Worm (Caenorhabditis elegans): ENCODE data around the gene spig-8.
A peak's percentile ranks its signal among the peaks of the same experiment; 100 is the strongest.

spig-8 gene

ce11 chrV:7060396-7060795 is 5.7 kb downstream of the spig-8 start, which contains the start of the genes Y57E12AL.6 and Y57E12AL.1 (continued):
- peak; percentile 22 for TF ChIP-seq xnd-1 (tag; optimal IDR thresholded peaks at IDR 0.05)
- TF ChIP-seq F22D6.2 (tag; optimal IDR thresholded peaks at IDR 0.05): no peak
- TF ChIP-seq pha-4 (tag; optimal IDR thresholded peaks at IDR 0.05): peak; percentile 38
- peak; percentile 45 for TF ChIP-seq dpl-1 (GFP tag; optimal IDR thresholded peaks at IDR 0.05)
- TF ChIP-seq ama-1 (optimal IDR thresholded peaks at IDR 0.05): no peak
- no peak for TF ChIP-seq ama-1 (GFP tag; optimal IDR thresholded peaks at IDR 0.05)

DNA sequence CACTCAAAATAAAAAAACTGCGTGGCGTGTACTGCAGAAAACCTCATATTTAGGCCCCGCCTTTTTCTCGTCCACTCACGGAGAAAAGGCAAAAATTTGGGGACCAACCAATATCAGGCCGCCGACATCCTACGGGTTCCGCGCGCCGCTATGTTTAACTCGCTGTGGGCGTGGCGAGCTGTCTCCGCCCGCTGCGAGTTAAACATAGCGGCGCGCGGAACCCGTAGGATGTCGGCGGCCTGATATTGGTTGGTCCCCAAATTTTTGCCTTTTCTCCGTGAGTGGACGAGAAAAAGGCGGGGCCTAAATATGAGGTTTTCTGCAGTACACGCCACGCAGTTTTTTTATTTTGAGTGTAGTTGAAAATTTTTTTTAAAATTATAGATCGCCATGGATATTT is 8.1 kb downstream of the spig-8 start, which contains the start of gene tmem-258:
TSS of gene tmem-258 (plus strand) at position 385 of the 400 bp plus-strand sequence.
- peak; percentile 36 for TF ChIP-seq madf-6 (GFP tag; IDR thresholded peaks at IDR 0.05)
- TF ChIP-seq snpc-3.4 (tag; optimal IDR thresholded peaks at IDR 0.05): peak; percentile 43
- TF ChIP-seq snpc-1.1 (tag; optimal IDR thresholded peaks at IDR 0.05; ENCODE audit: insufficient read depth): peak; percentile 88
- TF ChIP-seq ekl-4 (GFP tag; IDR thresholded peaks at IDR 0.05): peak; percentile 5; the same call in 1 of the 2 replicates
- TF ChIP-seq hmg-1.2 (GFP tag; IDR thresholded peaks at IDR 0.05): peak; percentile 43
- TF ChIP-seq snpc-4 (GFP tag; optimal IDR thresholded peaks at IDR 0.05): peak; percentile 82
- peak in 3 of 4 experiments; percentile 88 to 95 (median 94) for TF ChIP-seq snpc-4 (tag; optimal IDR thresholded peaks at IDR 0.05)

DNA sequence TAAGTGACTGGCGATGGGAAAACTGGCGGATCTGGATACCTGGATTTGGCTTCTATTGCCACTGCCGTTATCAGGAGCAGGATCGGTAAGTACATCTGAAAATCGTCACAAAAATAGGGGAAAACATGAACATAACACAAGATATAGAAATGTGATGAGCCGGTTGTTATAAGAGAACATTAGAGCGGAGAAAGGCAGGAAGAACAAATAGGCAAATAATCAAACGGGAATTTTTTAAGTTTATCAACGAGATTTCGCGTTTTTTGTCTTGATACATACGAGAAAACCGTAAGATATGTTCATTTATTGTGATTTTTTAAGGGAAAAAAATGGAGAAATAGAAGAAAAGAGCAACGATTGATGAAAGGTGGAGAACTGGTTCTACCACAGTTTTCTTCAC is 10.5 kb downstream of the spig-8 start, which contains the start of gene Y57E12AR.1:
TSS of gene Y57E12AR.1 (minus strand) at position 101 of the 400 bp plus-strand sequence.
- TF ChIP-seq F52B5.7 (tag; optimal IDR thresholded peaks at IDR 0.05): no peak
- no peak for TF ChIP-seq D2030.7 (GFP tag; IDR thresholded peaks at IDR 0.05)
- TF ChIP-seq F37B4.10 (GFP tag; IDR thresholded peaks at IDR 0.05): no peak
- TF ChIP-seq madf-8 (GFP tag; conservative IDR thresholded peaks at IDR 0.05): no peak
- no peak for TF ChIP-seq attf-5 (GFP tag; optimal IDR thresholded peaks at IDR 0.05)
- TF ChIP-seq Y67H2A.10 (GFP tag; conservative IDR thresholded peaks at IDR 0.05): no peak
- TF ChIP-seq C06A6.2 (GFP tag; conservative IDR thresholded peaks at IDR 0.05): no peak
- TF ChIP-seq mes-4 (tag; optimal IDR thresholded peaks at IDR 0.05): no peak
- no peak for TF ChIP-seq fkh-3 (tag; optimal IDR thresholded peaks at IDR 0.05)
- no peak for TF ChIP-seq tlf-1 (GFP tag; optimal IDR thresholded peaks at IDR 0.05)
- no peak for TF ChIP-seq lag-1 (GFP tag; IDR thresholded peaks at IDR 0.05)

ce11 chrV:7068861-7069260 is 14.2 kb downstream of the spig-8 start:
- TF ChIP-seq lin-35 (GFP tag; optimal IDR thresholded peaks at IDR 0.05) (no peak), ztf-26 (tag; optimal IDR thresholded peaks at IDR 0.05) (no peak), Y53F4B.3 (GFP tag; IDR thresholded peaks at IDR 0.05) (no peak), B0019.2 (GFP tag; conservative IDR thresholded peaks at IDR 0.05) (no peak), ceh-79 (tag; optimal IDR thresholded peaks at IDR 0.05) (no peak), him-1 (tag; optimal IDR thresholded peaks at IDR 0.05) (no peak), ztf-3 (GFP tag; optimal IDR thresholded peaks at IDR 0.05) (no peak), hrde-1 (tag; optimal IDR thresholded peaks at IDR 0.05; ENCODE audit: borderline replicate concordance) (no peak), mcd-1 (GFP tag; IDR thresholded peaks at IDR 0.05) (no peak), gei-17 (GFP tag; optimal IDR thresholded peaks at IDR 0.05) (no peak), snpc-1.3 (tag; optimal IDR thresholded peaks at IDR 0.05; ENCODE audit: insufficient read depth) (no peak), sdz-38 (tag; optimal IDR thresholded peaks at IDR 0.05) (no peak), dpl-1 (GFP tag; optimal IDR thresholded peaks at IDR 0.05) (no peak), nhr-90 (tag; optimal IDR thresholded peaks at IDR 0.05) (no peak), unc-62 (GFP tag; optimal IDR thresholded peaks at IDR 0.05) (no peak), madf-8 (GFP tag; conservative IDR thresholded peaks at IDR 0.05) (no peak), hmg-1.2 (GFP tag; IDR thresholded peaks at IDR 0.05) (no peak)

Measured in whole organism, young adult.